Worm (Caenorhabditis elegans) whole organism, L2 larva: ENCODE data around the gene Y73C8C.8.
"Not testable (repeated sequence)": the region's sequence is repeated elsewhere in the genome, so short reads cannot be mapped to it uniquely, and the experiment has no call there.

Experiments
- C34F6.9 ChIP-seq: fragments of 150-350 bp; optimal IDR thresholded peaks from 2 replicates; lab custom pipeline; 2014; ENCODE audit warnings: missing biosample characterization, missing genetic modification characterization
- F13H6.1 ChIP-seq: sonication (generic microtip); optimal IDR thresholded peaks from 2 replicates; lab custom pipeline; 2016; ENCODE audit warnings: missing genetic modification characterization, missing compliant biosample characterization
- Y55F3AM.14 ChIP-seq: fragments of 200-800 bp; sonication (Bioruptor generic); optimal IDR thresholded peaks from 2 replicates; lab custom pipeline; 2018; ENCODE audit warnings: mild to moderate bottlenecking, missing genetic modification characterization, missing compliant biosample characterization
- ZK546.5 ChIP-seq: sonication (generic microtip); optimal IDR thresholded peaks from 2 replicates; lab custom pipeline; 2017; ENCODE audit warnings: missing biosample characterization, missing genetic modification characterization
- alr-1 ChIP-seq: fragments of 150-350 bp; optimal IDR thresholded peaks from 2 replicates; lab custom pipeline; 2014; ENCODE audit warnings: missing biosample characterization, missing genetic modification characterization
- aly-2 ChIP-seq: fragments of 150-350 bp; optimal IDR thresholded peaks from 2 replicates; lab custom pipeline; 2014; ENCODE audit warnings: missing biosample characterization, missing genetic modification characterization
- ama-1 ChIP-seq: fragments of 150-350 bp; optimal IDR thresholded peaks from 2 replicates; lab custom pipeline; 2018; ENCODE audit warnings: inconsistent platforms
- blmp-1 ChIP-seq: sonication (generic microtip); optimal IDR thresholded peaks from 2 replicates; lab custom pipeline; 2017; ENCODE audit warnings: missing genetic modification characterization, mild to moderate bottlenecking, missing compliant biosample characterization, antibody characterized with exemption, moderate library complexity; ENCODE audit not compliant: insufficient read depth
- ceh-16 ChIP-seq: fragments of 150-350 bp; optimal IDR thresholded peaks from 2 replicates; lab custom pipeline; 2014; ENCODE audit warnings: missing biosample characterization, missing genetic modification characterization
- crh-2 ChIP-seq: sonication (generic microtip); optimal IDR thresholded peaks from 2 replicates; lab custom pipeline; 2017; ENCODE audit warnings: missing biosample characterization, missing genetic modification characterization
- elt-3 ChIP-seq: sonication (generic microtip); optimal IDR thresholded peaks from 2 replicates; lab custom pipeline; 2017; ENCODE audit warnings: missing biosample characterization, missing genetic modification characterization
- fos-1 ChIP-seq: fragments of 150-350 bp; optimal IDR thresholded peaks from 2 replicates; lab custom pipeline; 2014; ENCODE audit warnings: missing biosample characterization, missing genetic modification characterization
- gmeb-1 ChIP-seq: fragments of 150-350 bp; optimal IDR thresholded peaks from 2 replicates; lab custom pipeline; 2014; ENCODE audit warnings: missing biosample characterization, missing genetic modification characterization
- lin-13 ChIP-seq: fragments of 150-350 bp; optimal IDR thresholded peaks from 2 replicates; lab custom pipeline; 2014; ENCODE audit warnings: missing biosample characterization, missing genetic modification reagents, missing genetic modification characterization
- lsy-2 ChIP-seq, 2 experiments: fragments of 150-350 bp in 1 of 2; sonication (generic microtip) in 1 of 2; optimal IDR thresholded peaks; 2 replicates each; lab custom pipeline; 2014 to 2017; ENCODE audit warnings: missing biosample characterization in 2 of 2, missing genetic modification characterization in 2 of 2
- mab-5 ChIP-seq: fragments of 150-350 bp; optimal IDR thresholded peaks from 2 replicates; lab custom pipeline; 2014; ENCODE audit warnings: missing biosample characterization, missing genetic modification characterization
- mdl-1 ChIP-seq, 2 experiments: fragments of 150-350 bp in 1 of 2; sonication (generic microtip) in 1 of 2; optimal IDR thresholded peaks; 2 replicates each; lab custom pipeline; 2017; ENCODE audit warnings: missing biosample characterization in 2 of 2, missing genetic modification characterization in 2 of 2
- nhr-10 ChIP-seq: sonication (generic microtip); optimal IDR thresholded peaks from 2 replicates; lab custom pipeline; 2017; ENCODE audit warnings: missing biosample characterization, missing genetic modification characterization
- nhr-129 ChIP-seq: fragments of 150-350 bp; optimal IDR thresholded peaks from 2 replicates; lab custom pipeline; 2014; ENCODE audit warnings: missing biosample characterization, missing genetic modification characterization
- nhr-21 ChIP-seq: fragments of 150-350 bp; optimal IDR thresholded peaks from 2 replicates; lab custom pipeline; 2014; ENCODE audit warnings: missing biosample characterization, missing genetic modification characterization
- nhr-23 ChIP-seq: fragments of 150-350 bp; optimal IDR thresholded peaks from 2 replicates; lab custom pipeline; 2014; ENCODE audit warnings: missing biosample characterization, missing genetic modification reagents, missing genetic modification characterization
- nhr-237 ChIP-seq: fragments of 150-350 bp; optimal IDR thresholded peaks from 2 replicates; lab custom pipeline; 2014; ENCODE audit warnings: missing biosample characterization, missing genetic modification characterization
- nhr-25 ChIP-seq: fragments of 150-350 bp; sonication (generic microtip); optimal IDR thresholded peaks from 3 replicates; lab custom pipeline; 2014; ENCODE audit warnings: missing biosample characterization, missing genetic modification characterization
- nhr-77 ChIP-seq: fragments of 150-350 bp; optimal IDR thresholded peaks from 2 replicates; lab custom pipeline; 2014; ENCODE audit warnings: missing biosample characterization, missing genetic modification characterization
- sem-4 ChIP-seq: fragments of 150-350 bp; optimal IDR thresholded peaks from 2 replicates; lab custom pipeline; 2014; ENCODE audit warnings: missing biosample characterization, missing genetic modification reagents, missing genetic modification characterization
- skn-1 ChIP-seq: sonication (generic microtip); optimal IDR thresholded peaks from 2 replicates; lab custom pipeline; 2017; ENCODE audit warnings: missing biosample characterization, missing genetic modification characterization
- sma-3 ChIP-seq: sonication (generic microtip); optimal IDR thresholded peaks from 2 replicates; lab custom pipeline; 2016; ENCODE audit warnings: missing genetic modification reagents, missing genetic modification characterization, missing compliant biosample characterization
- sma-9 ChIP-seq, 2 experiments: fragments of 150-350 bp in 1 of 2; sonication (generic microtip) in 1 of 2; optimal IDR thresholded peaks; 2 replicates each; lab custom pipeline; 2014 to 2016; ENCODE audit warnings: missing genetic modification characterization in 2 of 2, mild to moderate bottlenecking in 1 of 2, missing biosample characterization in 1 of 2, missing compliant biosample characterization in 1 of 2, missing genetic modification reagents in 1 of 2, moderate library complexity in 1 of 2
- unc-39 ChIP-seq: fragments of 150-350 bp; optimal IDR thresholded peaks from 2 replicates; lab custom pipeline; 2014; ENCODE audit warnings: missing biosample characterization, missing genetic modification characterization
- unc-55 ChIP-seq: fragments of 150-350 bp; sonication (generic microtip); optimal IDR thresholded peaks from 3 replicates; lab custom pipeline; 2014; ENCODE audit warnings: missing biosample characterization, missing genetic modification reagents, missing genetic modification characterization
- unc-62 ChIP-seq: fragments of 150-350 bp; optimal IDR thresholded peaks from 2 replicates; lab custom pipeline; 2014; ENCODE audit warnings: missing biosample characterization, missing genetic modification reagents, missing genetic modification characterization
- ztf-11 ChIP-seq: sonication (generic microtip); optimal IDR thresholded peaks from 2 replicates; lab custom pipeline; 2017; ENCODE audit warnings: missing biosample characterization, missing genetic modification characterization
- ztf-4 ChIP-seq: fragments of 150-350 bp; optimal IDR thresholded peaks from 2 replicates; lab custom pipeline; 2014; ENCODE audit warnings: missing biosample characterization, missing genetic modification characterization

The Y73C8C.8 gene

DNA sequence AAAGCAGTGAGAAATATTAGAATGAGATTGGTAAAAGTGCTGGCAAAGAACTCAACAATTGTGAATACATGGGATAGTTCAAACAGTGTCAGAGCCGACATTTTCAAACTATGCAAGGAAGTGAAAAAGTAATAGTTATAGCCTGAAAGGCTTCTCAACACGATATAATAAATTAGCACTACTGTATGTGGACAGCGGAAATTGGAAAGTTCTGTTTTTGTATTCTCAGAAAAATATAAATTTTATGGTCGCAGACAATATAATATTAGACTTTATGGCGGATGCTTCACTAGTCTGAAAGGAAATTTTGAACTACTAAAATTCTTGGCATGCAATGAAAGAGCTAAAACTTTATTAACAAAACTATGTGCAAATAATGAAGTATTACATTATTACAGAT is 7.8 kb downstream of the Y73C8C.8 start, which contains the start of gene str-69:
TSS of gene str-69 (minus strand) at position 101 of the 400 bp plus-strand sequence.
- TF ChIP-seq nhr-129 (tag; lab: Kevin White, UChicago) (no peak), lin-13 (GFP tag; lab: Kevin White, UChicago) (no peak), sem-4 (tag; lab: Kevin White, UChicago) (no peak), unc-39 (tag; lab: Kevin White, UChicago) (no peak), blmp-1 (tag; lab: Kevin White, UChicago) (no peak), skn-1 (tag; lab: Kevin White, UChicago) (no peak)

- no peak for TF ChIP-seq sma-9 (GFP tag; optimal IDR thresholded peaks at IDR 0.05; lab: Kevin White, UChicago)
- TF ChIP-seq sma-9 (tag; optimal IDR thresholded peaks at IDR 0.05; lab: Kevin White, UChicago): no peak
- no peak for TF ChIP-seq lsy-2 (tag; optimal IDR thresholded peaks at IDR 0.05; lab: Kevin White, UChicago)
- no peak for TF ChIP-seq nhr-21 (tag; lab: Kevin White, UChicago)
- TF ChIP-seq fos-1 (tag; lab: Kevin White, UChicago): no peak
- TF ChIP-seq alr-1 (tag; lab: Kevin White, UChicago): no peak
- TF ChIP-seq nhr-10 (tag; lab: Kevin White, UChicago): no peak
- TF ChIP-seq elt-3 (tag; lab: Kevin White, UChicago): no peak
- no peak for TF ChIP-seq Y55F3AM.14
- no peak for TF ChIP-seq unc-62 (GFP tag; lab: Kevin White, UChicago)
- no peak for TF ChIP-seq ztf-11 (tag; lab: Kevin White, UChicago)
- no peak for TF ChIP-seq nhr-129 (tag; lab: Kevin White, UChicago)
- no peak for TF ChIP-seq skn-1 (tag; lab: Kevin White, UChicago)
- TF ChIP-seq blmp-1 (tag; lab: Kevin White, UChicago): no peak
- no peak for TF ChIP-seq nhr-77 (tag; lab: Kevin White, UChicago)
- TF ChIP-seq F13H6.1: no peak
- no peak for TF ChIP-seq lin-13 (GFP tag; lab: Kevin White, UChicago)
- no peak for TF ChIP-seq ZK546.5 (tag; lab: Kevin White, UChicago)
- no peak for TF ChIP-seq sma-3 (GFP tag; lab: Kevin White, UChicago)
Measured at ce11 chrV:3104134-3104533, 9.5 kb downstream of the Y73C8C.8 start, which contains the start of gene str-66. TSS of gene str-66 (minus strand) at chrV:3104234.

ce11 chrV:3102049-3102448 is 11.6 kb downstream of the Y73C8C.8 start, which contains the start of gene Y73C8C.4:
TSS of gene Y73C8C.4 (minus strand) at chrV:3102149.
- TF ChIP-seq crh-2; blmp-1 (tag; lab: Kevin White, UChicago); ceh-16 (tag; lab: Kevin White, UChicago): not testable (repeated sequence)

- TF ChIP-seq Y55F3AM.14 (no peak), sem-4 (tag; lab: Kevin White, UChicago) (no peak)
- TF ChIP-seq, all 48 proteins: peak for 0
Measured at ce11 chrV:3100527-3100926, 13.1 kb downstream of the Y73C8C.8 start.

- TF ChIP-seq C34F6.9 (tag; lab: Kevin White, UChicago) (peak; percentile 50), nhr-129 (tag; lab: Kevin White, UChicago) (peak; percentile 12), F13H6.1 (no peak), nhr-25 (tag; lab: Kevin White, UChicago) (no peak), ama-1 (lab: Kevin White, UChicago) (no peak), sma-9 (GFP tag; optimal IDR thresholded peaks at IDR 0.05; lab: Kevin White, UChicago) (peak; percentile 47), sma-9 (tag; optimal IDR thresholded peaks at IDR 0.05; lab: Kevin White, UChicago) (no peak), crh-2 (no peak), fos-1 (tag; lab: Kevin White, UChicago) (peak; percentile 19)
Measured at ce11 chrV:3094351-3094750, 19.3 kb downstream of the Y73C8C.8 start, which contains the start of gene cyp-33C9. TSS of gene cyp-33C9 (minus strand) at chrV:3094561.

DNA sequence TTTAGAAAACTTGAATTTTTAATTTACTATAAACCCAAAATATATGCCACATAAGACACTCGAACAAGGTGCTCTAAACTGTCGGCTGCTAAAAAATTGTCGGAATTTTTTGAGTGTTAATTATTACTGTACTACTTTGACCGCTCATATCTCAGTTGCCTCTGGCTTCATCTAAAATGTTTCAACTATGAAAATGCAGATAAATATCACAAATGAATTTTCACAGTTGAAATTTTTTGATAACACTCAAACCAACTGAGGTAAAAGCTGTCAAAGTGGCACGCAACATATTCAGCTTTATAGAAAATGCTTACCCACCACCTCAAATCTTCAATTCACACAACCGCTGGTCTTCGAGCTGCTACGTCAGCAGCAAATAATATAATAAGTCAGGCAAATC is 24.9 kb downstream of the Y73C8C.8 start, which contains the start of gene acs-21:
TSS of gene acs-21 (plus strand) at position 301 of the 400 bp plus-strand sequence.
- TF ChIP-seq nhr-21 (tag; lab: Kevin White, UChicago) (no peak), skn-1 (tag; lab: Kevin White, UChicago) (no peak), mdl-1 (tag; optimal IDR thresholded peaks at IDR 0.05; lab: Kevin White, UChicago) (no peak), lin-13 (GFP tag; lab: Kevin White, UChicago) (no peak), nhr-23 (no peak), unc-55 (GFP tag; lab: Kevin White, UChicago) (no peak), gmeb-1 (tag; lab: Kevin White, UChicago) (no peak), blmp-1 (tag; lab: Kevin White, UChicago) (no peak), ztf-11 (tag; lab: Kevin White, UChicago) (no peak), ztf-4 (no peak), unc-39 (tag; lab: Kevin White, UChicago) (no peak), sem-4 (tag; lab: Kevin White, UChicago) (no peak), mab-5 (tag; lab: Kevin White, UChicago) (no peak), aly-2 (tag; lab: Kevin White, UChicago) (no peak), Y55F3AM.14 (no peak), nhr-237 (no peak)
